Worm (Caenorhabditis elegans) whole organism, mixed stage, embryonic: Measurements from ENCODE around the gene arp-1.

Experiments used
- blmp-1 ChIP-seq: fragments of 150-350 bp; optimal IDR thresholded peaks from 2 replicates; lab custom pipeline; 2014; ENCODE audit warnings: missing biosample characterization, missing genetic modification characterization
- lsy-2 ChIP-seq: fragments of 150-350 bp; optimal IDR thresholded peaks from 2 replicates; lab custom pipeline; 2014; ENCODE audit warnings: missing biosample characterization, missing genetic modification characterization
- nhr-237 ChIP-seq: fragments of 150-350 bp; optimal IDR thresholded peaks from 2 replicates; lab custom pipeline; 2014; ENCODE audit warnings: missing biosample characterization, missing genetic modification characterization
- sem-2 ChIP-seq: fragments of 200-800 bp; sonication (Bioruptor generic); optimal IDR thresholded peaks from 2 replicates; lab custom pipeline; 2018; ENCODE audit warnings: mild to moderate bottlenecking, missing genetic modification characterization, missing compliant biosample characterization

- TF ChIP-seq nhr-237: no peak
- no peak for TF ChIP-seq sem-2
- no peak for TF ChIP-seq lsy-2
- no peak for TF ChIP-seq blmp-1 (tag; lab: Kevin White, UChicago)
Measured at ce11 chrII:15145594-15145993, 25.5 kb downstream of the arp-1 start, which contains the start of gene Y53F4B.27.
